Fruit fly (Drosophila melanogaster) whole organism: ENCODE results near the gene SLC22A.
A peak's percentile ranks its signal among the peaks of the same experiment; 100 is the strongest.

ENCODE experiments used
- CG8478 ChIP-seq: fragments of >200 bp; optimal IDR thresholded peaks from 2 replicates; lab custom pipeline; 2018; ENCODE audit warnings: inconsistent platforms
- Dll ChIP-seq: fragments of >200 bp; optimal IDR thresholded peaks from 2 replicates; lab custom pipeline; 2017
- EcR ChIP-seq, 2 experiments: fragments of >200 bp; optimal IDR thresholded peaks; 2 replicates each; lab custom pipeline; 2017; ENCODE audit warnings: missing biosample characterization in 2 of 2, missing genetic modification characterization in 2 of 2, missing genetic modification reagents in 2 of 2
- pan ChIP-seq: fragments of >200 bp; optimal IDR thresholded peaks from 2 replicates; lab custom pipeline; 2017
- psq ChIP-seq: fragments of >200 bp; optimal IDR thresholded peaks from 2 replicates; lab custom pipeline; 2017
- usp ChIP-seq: fragments of >200 bp; optimal IDR thresholded peaks from 2 replicates; lab custom pipeline; 2017; ENCODE audit warnings: missing biosample characterization, missing genetic modification characterization, mixed read lengths

Gene SLC22A

DNA sequence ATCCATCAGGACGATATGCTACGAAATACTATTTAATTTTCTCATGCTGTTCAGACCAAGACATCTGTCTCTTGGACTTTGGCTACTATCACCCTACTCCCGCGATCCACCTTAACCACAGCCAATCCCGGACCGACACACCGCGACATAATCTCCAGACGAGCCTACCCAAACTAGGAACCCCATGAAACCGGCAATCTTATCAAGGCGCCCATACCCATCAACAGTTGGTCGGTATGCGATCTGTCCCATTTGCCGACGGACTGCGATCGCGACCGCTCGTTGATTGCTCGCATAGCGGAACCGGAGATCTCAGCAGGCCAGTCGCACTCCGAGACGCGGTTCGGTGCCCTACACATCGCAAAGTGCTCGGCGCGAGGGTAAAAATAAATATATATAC, at the start of gene SLC22A:
TSS of gene SLC22A (plus strand) at position 243 of the 400 bp plus-strand sequence.
- no peak for TF ChIP-seq Dll
- no peak for TF ChIP-seq EcR (GFP tag; optimal IDR thresholded peaks at IDR 0.05; lab: Kevin White, UChicago)
- TF ChIP-seq CG8478 (lab: Kevin White, UChicago): no peak
- no peak for TF ChIP-seq usp (GFP tag; lab: Kevin White, UChicago)
- no peak for TF ChIP-seq pan
- TF ChIP-seq psq (lab: Kevin White, UChicago): no peak

DNA sequence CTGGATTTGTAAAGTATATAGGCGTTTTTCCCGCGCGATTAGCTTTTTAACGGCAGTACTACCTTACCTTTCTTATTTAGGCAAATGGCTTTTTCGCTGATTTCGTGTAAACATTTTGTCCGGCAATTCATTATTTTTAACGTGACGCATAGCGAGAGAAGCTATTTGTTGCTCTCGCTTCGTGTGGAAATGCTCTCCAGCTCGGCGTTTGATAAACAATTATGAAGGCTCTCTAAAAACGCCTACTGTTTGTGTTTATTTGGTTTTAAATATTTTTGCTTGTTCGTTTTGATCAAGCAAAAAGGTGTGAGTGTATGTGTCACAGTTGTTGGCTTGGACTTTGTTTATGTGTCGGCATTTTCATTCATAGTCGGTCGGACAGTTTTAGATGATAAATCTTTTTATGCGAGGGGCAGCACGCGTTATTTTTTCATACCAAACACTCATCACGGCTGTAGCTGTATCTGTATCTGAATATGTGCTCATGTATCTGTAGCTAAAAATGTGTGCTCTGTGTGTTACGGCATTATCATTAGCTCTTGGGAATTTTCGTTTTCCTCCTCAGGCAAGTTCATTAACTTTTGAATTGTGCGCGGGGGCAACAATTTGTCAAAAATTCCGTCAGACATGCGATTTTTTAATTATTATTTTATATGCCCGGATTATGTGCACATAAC, 47.5 kb upstream of the SLC22A start:
- TF ChIP-seq psq (lab: Kevin White, UChicago): no peak
- TF ChIP-seq usp (GFP tag; lab: Kevin White, UChicago): no peak
- TF ChIP-seq pan: no peak
- TF ChIP-seq Dll: no peak
- TF ChIP-seq CG8478 (lab: Kevin White, UChicago): no peak
- no peak for TF ChIP-seq EcR (GFP tag; optimal IDR thresholded peaks at IDR 0.05; lab: Kevin White, UChicago)

DNA sequence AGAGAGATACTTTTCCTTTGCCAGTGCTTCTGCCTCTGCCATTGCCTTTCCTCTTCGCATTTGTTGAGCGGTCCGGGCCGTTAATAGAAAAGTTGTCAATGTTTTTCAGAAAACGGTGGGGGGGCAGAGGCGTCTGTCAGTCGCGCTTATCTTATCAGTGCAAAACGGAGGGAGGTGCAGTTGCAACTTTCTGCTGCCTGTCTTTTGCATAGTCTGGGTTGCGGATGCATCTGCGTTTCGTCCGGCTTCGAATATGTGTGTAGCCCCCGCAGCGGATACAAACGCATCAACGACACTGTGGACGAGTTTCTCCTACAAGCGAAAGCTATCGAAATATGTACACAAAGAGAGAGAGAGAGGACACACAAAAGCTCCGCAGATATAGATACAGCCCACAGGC, 44.9 kb upstream of the SLC22A start:
- TF ChIP-seq pan (no peak), EcR (GFP tag; optimal IDR thresholded peaks at IDR 0.05; lab: Kevin White, UChicago) (peak in 1 of 2 experiments; percentile 27)

DNA sequence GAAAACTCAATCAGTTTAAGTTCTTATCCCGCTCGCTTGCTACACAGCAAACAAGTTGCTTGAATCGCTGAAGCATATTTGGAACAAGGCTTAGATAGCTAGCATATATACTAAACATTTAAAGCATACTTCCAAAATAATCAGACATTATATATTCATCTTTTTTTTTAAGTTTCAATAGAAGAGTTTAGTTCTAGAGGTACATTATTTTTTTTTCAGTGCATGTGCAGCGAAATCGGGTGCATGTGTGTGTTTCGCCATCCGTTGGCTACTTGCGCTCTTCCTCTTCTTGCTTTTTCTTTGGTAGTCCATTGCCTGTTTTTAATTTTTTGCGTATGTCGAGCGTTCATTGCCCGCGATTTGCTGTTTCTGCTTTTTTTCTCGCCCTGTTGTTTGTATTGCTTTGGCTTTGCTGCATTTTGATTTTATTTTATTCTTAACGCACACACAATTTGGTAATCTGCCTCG, 43.2 kb upstream of the SLC22A start:
- TF ChIP-seq CG8478 (lab: Kevin White, UChicago) (no peak), EcR (GFP tag; optimal IDR thresholded peaks at IDR 0.05; lab: Kevin White, UChicago) (peak; percentile 17 to 54)

DNA sequence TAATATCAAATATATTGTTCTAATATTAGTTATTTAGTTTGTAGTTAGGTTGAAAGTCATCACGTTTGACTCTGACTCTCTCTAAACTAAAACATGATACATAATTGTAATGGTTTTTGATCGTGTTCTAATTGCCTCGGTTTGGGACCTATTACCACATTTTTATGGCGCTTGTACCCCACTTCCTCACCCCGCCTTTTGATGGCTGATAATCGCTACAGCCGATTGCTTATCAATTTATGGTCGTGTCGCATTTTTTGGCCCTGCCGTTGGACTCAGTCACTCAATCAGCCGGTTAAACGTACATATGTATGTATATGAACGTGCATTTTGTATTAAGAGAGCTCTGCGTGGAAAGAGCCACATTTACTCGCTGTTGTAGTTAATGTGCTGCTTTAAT, 42.3 kb upstream of the SLC22A start:
- TF ChIP-seq pan (no peak), Dll (no peak), EcR (GFP tag; optimal IDR thresholded peaks at IDR 0.05; lab: Kevin White, UChicago) (no peak), psq (lab: Kevin White, UChicago) (no peak), CG8478 (lab: Kevin White, UChicago) (no peak), usp (GFP tag; lab: Kevin White, UChicago) (no peak)

DNA sequence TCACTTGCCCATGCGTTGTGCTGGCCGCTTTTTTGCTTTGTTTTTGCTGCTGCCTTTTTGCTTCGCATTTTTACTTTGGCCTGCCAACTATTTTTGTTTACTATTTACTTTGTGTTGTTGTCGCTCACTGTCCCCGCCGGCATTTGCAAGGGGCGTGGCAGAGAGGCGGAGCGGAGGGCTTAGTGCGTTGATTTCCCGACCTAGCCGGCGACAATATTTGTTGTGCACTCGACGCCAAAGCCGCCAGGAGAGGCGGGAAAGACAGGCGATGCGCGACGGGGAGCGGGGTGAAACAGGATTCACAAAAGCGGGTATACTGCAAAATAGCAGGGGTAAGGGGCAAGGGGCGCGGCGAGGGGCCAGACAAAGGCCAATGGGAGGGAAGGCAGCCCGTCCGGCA, 41.8 kb upstream of the SLC22A start:
- TF ChIP-seq psq (lab: Kevin White, UChicago) (no peak), EcR (GFP tag; optimal IDR thresholded peaks at IDR 0.05; lab: Kevin White, UChicago) (peak in 1 of 2 experiments; percentile 84), CG8478 (lab: Kevin White, UChicago) (no peak)

DNA sequence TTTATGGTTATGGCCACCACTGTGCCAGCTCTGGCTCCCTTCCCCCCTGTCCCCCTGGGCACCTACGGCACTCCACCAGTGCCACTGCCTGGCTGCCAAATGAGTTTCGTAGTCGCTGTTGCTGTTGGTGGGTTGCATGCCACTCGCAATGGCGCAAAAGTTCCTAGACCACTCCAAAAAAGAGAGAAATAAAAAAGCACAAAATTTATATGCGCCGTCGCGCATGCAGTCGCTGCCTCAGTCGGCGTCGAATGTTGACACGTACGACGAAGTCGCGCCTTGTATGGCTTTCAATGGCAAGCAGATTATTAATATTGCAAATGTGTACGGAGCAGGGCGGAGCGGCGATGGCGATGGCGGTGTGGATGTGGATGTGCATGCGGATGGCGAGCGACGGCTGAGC, 40.8 kb upstream of the SLC22A start:
- no peak for TF ChIP-seq CG8478 (lab: Kevin White, UChicago)
- TF ChIP-seq Dll: no peak
- peak; percentile 25 to 92 for TF ChIP-seq EcR (GFP tag; optimal IDR thresholded peaks at IDR 0.05; lab: Kevin White, UChicago)
- TF ChIP-seq usp (GFP tag; lab: Kevin White, UChicago): no peak

DNA sequence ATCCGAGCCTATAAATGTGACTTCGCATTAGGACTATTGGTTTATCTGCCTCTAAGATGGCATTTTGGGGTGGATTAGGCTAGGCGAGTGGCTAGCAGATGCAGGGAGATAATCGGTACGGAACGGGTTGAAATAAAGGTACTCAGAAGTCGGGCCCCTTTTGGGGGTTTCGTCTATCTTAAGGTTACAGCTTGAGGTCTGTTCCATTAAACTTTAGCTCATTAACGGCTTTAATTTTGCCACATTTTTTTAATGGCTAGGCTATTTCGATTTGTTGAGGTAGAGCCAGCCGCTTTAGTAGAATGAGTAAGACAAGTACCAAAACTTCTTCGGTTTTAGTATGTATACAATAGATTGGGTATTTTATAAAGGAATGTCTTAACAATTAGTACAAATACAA, 40.4 kb upstream of the SLC22A start:
- TF ChIP-seq CG8478 (lab: Kevin White, UChicago) (no peak), pan (no peak)

DNA sequence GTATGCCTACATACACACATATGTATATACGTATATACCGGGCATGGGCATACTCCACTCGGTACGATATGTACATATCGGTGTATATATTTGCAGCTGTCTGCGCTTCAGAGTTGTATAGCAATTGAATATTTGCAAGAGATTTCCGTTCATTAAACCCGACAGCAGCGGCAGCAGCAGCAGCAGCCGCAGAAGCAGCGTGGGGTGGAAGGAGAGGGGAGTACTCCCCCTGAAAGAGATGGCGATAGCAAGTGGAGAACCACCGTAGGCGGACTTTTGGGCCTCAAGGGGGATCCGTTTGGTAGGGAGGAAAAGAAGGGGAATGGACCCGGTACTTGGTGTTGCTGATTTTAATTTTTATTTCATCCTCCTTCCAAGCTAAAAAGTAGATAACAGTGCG, 39.7 kb upstream of the SLC22A start:
- TF ChIP-seq psq (lab: Kevin White, UChicago) (no peak), Dll (no peak), EcR (GFP tag; optimal IDR thresholded peaks at IDR 0.05; lab: Kevin White, UChicago) (peak; percentile 84 to 98), usp (GFP tag; lab: Kevin White, UChicago) (no peak)

DNA sequence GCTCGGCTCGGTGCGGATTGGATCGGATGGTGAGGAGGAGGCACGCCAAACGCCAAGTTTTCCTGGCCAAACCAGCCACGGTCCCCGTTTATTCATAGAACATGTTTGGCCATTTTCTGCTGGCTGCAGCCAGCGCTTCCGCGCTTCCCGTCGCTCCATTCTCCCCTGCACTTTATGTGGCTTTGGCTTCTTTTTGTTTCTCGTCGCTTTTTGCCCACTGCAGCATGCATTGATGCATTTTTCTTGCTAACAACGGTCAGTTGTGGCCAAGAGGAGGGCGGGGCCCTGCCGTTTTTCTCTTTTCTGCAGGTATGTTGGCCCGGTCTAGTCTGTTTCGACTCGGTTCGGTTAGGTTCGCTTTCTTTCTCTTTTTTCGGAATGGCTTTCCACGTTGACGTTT, 38.3 kb upstream of the SLC22A start:
- TF ChIP-seq psq (lab: Kevin White, UChicago) (no peak), EcR (GFP tag; optimal IDR thresholded peaks at IDR 0.05; lab: Kevin White, UChicago) (peak in 1 of 2 experiments; percentile 40), pan (no peak), usp (GFP tag; lab: Kevin White, UChicago) (no peak)

DNA sequence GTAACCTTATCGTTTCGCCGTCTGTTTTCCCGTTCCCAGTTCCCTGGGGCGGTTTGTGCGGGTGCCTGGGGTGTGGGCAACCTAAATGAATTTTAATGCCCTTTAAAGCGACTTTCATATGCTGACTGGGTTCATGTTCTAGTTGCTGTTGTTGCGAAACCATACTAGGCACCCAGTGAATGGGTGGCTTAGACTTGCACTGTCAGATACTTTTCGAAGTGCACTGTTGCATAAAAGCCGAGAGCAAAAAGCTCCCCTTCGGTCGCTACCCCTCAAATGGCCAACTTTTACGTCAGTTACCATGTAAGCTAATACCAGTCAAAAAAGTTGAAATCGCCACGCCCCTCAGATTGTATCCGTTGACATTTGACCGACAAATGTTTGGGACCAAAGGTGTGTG, 35.0 kb upstream of the SLC22A start:
- TF ChIP-seq usp (GFP tag; lab: Kevin White, UChicago) (no peak), psq (lab: Kevin White, UChicago) (no peak), EcR (GFP tag; optimal IDR thresholded peaks at IDR 0.05; lab: Kevin White, UChicago) (no peak), Dll (no peak), pan (no peak), CG8478 (lab: Kevin White, UChicago) (no peak)

DNA sequence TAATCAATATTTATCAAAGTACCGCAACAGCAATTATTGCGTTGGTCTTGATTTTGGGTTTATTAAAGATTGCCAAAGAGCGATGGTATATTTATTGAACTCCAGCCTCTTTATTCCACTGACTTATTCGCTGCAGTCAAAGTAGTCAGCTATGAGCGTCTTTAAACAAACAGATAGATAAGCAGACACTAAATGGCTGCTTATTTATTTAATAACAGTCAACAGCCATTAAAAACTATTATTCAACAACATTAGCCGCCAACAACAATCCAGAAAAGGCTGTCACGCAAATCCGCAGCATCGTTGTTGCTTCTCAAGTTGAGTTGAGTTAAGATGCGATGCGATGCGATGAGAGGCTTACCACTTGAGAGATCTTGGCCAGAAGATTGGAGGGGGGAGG, 25.6 kb upstream of the SLC22A start:
- TF ChIP-seq usp (GFP tag; lab: Kevin White, UChicago): no peak
- TF ChIP-seq EcR (GFP tag; optimal IDR thresholded peaks at IDR 0.05; lab: Kevin White, UChicago): no peak
- TF ChIP-seq CG8478 (lab: Kevin White, UChicago): no peak
- no peak for TF ChIP-seq Dll
- TF ChIP-seq pan: no peak

DNA sequence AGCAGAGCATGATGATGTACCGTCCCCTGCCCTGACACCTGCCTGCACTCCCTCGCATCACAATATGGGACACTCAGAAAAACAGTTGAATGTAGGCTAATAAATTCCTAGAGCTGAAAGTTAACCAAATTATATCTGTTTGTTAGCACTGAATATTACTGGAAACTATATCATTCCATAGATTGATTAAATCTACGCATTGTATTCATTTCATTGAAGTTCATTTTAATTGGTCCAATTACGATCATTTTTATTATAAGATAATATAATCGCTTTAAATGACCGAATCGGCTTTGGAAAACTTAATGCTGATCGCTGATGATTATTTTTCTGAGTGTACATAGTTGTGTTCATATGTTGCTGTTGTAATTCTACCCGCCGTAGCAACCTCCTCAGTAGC, 15.9 kb upstream of the SLC22A start:
- TF ChIP-seq psq (lab: Kevin White, UChicago): no peak
- no peak for TF ChIP-seq pan
- TF ChIP-seq Dll: no peak
- TF ChIP-seq usp (GFP tag; lab: Kevin White, UChicago): no peak
- TF ChIP-seq EcR (GFP tag; optimal IDR thresholded peaks at IDR 0.05; lab: Kevin White, UChicago): no peak
- no peak for TF ChIP-seq CG8478 (lab: Kevin White, UChicago)
